Fruit fly (Drosophila melanogaster) whole organism, embryonic: ENCODE measurements around the gene CG3347.

Source experiments
- Atf6 ChIP-seq: fragments of 200-800 bp; sonication (Bioruptor generic); IDR thresholded peaks from 2 replicates; pipeline ENCODE4 v1.3.6; 2022; ENCODE audit warnings: missing biosample characterization, missing genetic modification characterization
- B-H2 ChIP-seq: fragments of 200-800 bp; sonication (Bioruptor generic); optimal IDR thresholded peaks from 2 replicates; lab custom pipeline; 2018; ENCODE audit warnings: missing biosample characterization, mild to moderate bottlenecking, missing genetic modification characterization
- CG10431 ChIP-seq: fragments of 200-800 bp; sonication (Bioruptor generic); optimal IDR thresholded peaks from 3 replicates; lab custom pipeline; 2018; ENCODE audit warnings: missing biosample characterization, mild to moderate bottlenecking, missing genetic modification characterization
- CG10565 ChIP-seq: fragments of 200-800 bp; sonication (Bioruptor generic); optimal IDR thresholded peaks from 3 replicates; lab custom pipeline; 2016; ENCODE audit warnings: missing biosample characterization, mild to moderate bottlenecking, missing genetic modification characterization
- CG11504 ChIP-seq: fragments of 200-800 bp; sonication (Bioruptor generic); optimal IDR thresholded peaks from 3 replicates; lab custom pipeline; 2019; ENCODE audit warnings: missing biosample characterization, mild to moderate bottlenecking, missing genetic modification characterization, moderate library complexity
- CG12744 ChIP-seq: fragments of 200-800 bp; sonication (Bioruptor generic); optimal IDR thresholded peaks from 2 replicates; lab custom pipeline; 2016; ENCODE audit warnings: missing biosample characterization, missing genetic modification characterization
- CG1603 ChIP-seq: fragments of 200-800 bp; sonication (Bioruptor generic); optimal IDR thresholded peaks from 2 replicates; lab custom pipeline; 2019; ENCODE audit warnings: missing biosample characterization, mild to moderate bottlenecking, missing genetic modification characterization, moderate library complexity
- CG17802 ChIP-seq: fragments of 200-800 bp; sonication (Bioruptor generic); optimal IDR thresholded peaks from 2 replicates; lab custom pipeline; 2018; ENCODE audit warnings: missing biosample characterization, mild to moderate bottlenecking, missing genetic modification characterization, moderate library complexity
- CG17912 ChIP-seq: fragments of 200-800 bp; sonication (Bioruptor generic); optimal IDR thresholded peaks from 2 replicates; lab custom pipeline; 2018; ENCODE audit warnings: missing biosample characterization, mild to moderate bottlenecking, missing genetic modification characterization
- CG18599 ChIP-seq: fragments of 200-800 bp; sonication (Bioruptor generic); optimal IDR thresholded peaks from 3 replicates; lab custom pipeline; 2017; ENCODE audit warnings: missing biosample characterization, missing genetic modification characterization, mild to moderate bottlenecking, moderate library complexity, missing genetic modification reagents
- CG5180 ChIP-seq: fragments of 200-800 bp; sonication (Bioruptor generic); optimal IDR thresholded peaks from 3 replicates; lab custom pipeline; 2017; ENCODE audit warnings: missing biosample characterization, missing genetic modification characterization, mild to moderate bottlenecking, moderate library complexity, missing genetic modification reagents
- CG7928 ChIP-seq: fragments of 200-800 bp; sonication (Bioruptor generic); optimal IDR thresholded peaks from 2 replicates; lab custom pipeline; 2017; ENCODE audit warnings: missing biosample characterization, mild to moderate bottlenecking, missing genetic modification characterization
- CG8290 ChIP-seq, 3 experiments: fragments of 200-800 bp; sonication (Bioruptor generic); optimal IDR thresholded peaks; 2 replicates each; lab custom pipeline; 2016 to 2019; ENCODE audit warnings: missing biosample characterization in 3 of 3, missing genetic modification characterization in 3 of 3, mild to moderate bottlenecking in 2 of 3, moderate library complexity in 1 of 3
- CG9876 ChIP-seq: fragments of 200-800 bp; sonication (Bioruptor generic); optimal IDR thresholded peaks from 2 replicates; lab custom pipeline; 2016; ENCODE audit warnings: missing biosample characterization, missing genetic modification characterization
- Doc2 ChIP-seq: fragments of 200-800 bp; sonication (Bioruptor generic); IDR thresholded peaks from 2 replicates; pipeline ENCODE4 v1.3.6; 2022; ENCODE audit warnings: missing biosample characterization, missing genetic modification characterization
- Doc3 ChIP-seq: fragments of 200-800 bp; sonication (Bioruptor generic); IDR thresholded peaks from 3 replicates; pipeline ENCODE4 v1.3.6; 2022; ENCODE audit warnings: missing biosample characterization, missing genetic modification characterization; ENCODE audit not compliant: partially characterized antibody
- Drgx ChIP-seq: fragments of 200-800 bp; sonication (Bioruptor generic); IDR thresholded peaks from 2 replicates; pipeline ENCODE4 v1.3.6; 2022; ENCODE audit warnings: missing biosample characterization, missing genetic modification characterization
- Eip74EF ChIP-seq, 2 experiments: fragments of 200-800 bp in 1 of 2; fragments of >200 bp in 1 of 2; sonication (Bioruptor generic) in 1 of 2; optimal IDR thresholded peaks; 2 replicates each; lab custom pipeline; 2017 to 2019; ENCODE audit warnings: missing biosample characterization in 2 of 2, missing genetic modification characterization in 2 of 2, mild to moderate bottlenecking in 1 of 2, moderate library complexity in 1 of 2
- Ets65A ChIP-seq: fragments of 200-800 bp; sonication (Bioruptor generic); peaks from one replicate; lab custom pipeline; 2016; ENCODE audit warnings: missing biosample characterization, missing genetic modification characterization
- Fer2 ChIP-seq: fragments of 200-800 bp; sonication (Bioruptor generic); optimal IDR thresholded peaks from 2 replicates; lab custom pipeline; 2018; ENCODE audit warnings: missing biosample characterization, mild to moderate bottlenecking, missing genetic modification characterization, moderate library complexity
- Hand ChIP-seq: fragments of 200-800 bp; sonication (Bioruptor generic); optimal IDR thresholded peaks from 2 replicates; lab custom pipeline; 2017; ENCODE audit warnings: mild to moderate bottlenecking, missing biosample characterization, missing genetic modification reagents, missing genetic modification characterization
- Hey ChIP-seq: fragments of 200-800 bp; sonication (Bioruptor generic); optimal IDR thresholded peaks from 3 replicates; lab custom pipeline; 2018; ENCODE audit warnings: missing biosample characterization, mild to moderate bottlenecking, missing genetic modification characterization
- HmgZ ChIP-seq: fragments of 200-800 bp; sonication (Bioruptor generic); optimal IDR thresholded peaks from 2 replicates; lab custom pipeline; 2018; ENCODE audit warnings: missing biosample characterization, mild to moderate bottlenecking, missing genetic modification characterization
- Hmx ChIP-seq: fragments of 200-800 bp; sonication (Bioruptor generic); optimal IDR thresholded peaks from 2 replicates; lab custom pipeline; 2016; ENCODE audit warnings: missing biosample characterization, missing genetic modification characterization
- Oli ChIP-seq: fragments of 200-800 bp; sonication (Bioruptor generic); optimal IDR thresholded peaks from 2 replicates; lab custom pipeline; 2018; ENCODE audit warnings: missing biosample characterization, mild to moderate bottlenecking, missing genetic modification characterization, moderate library complexity
- Poxn ChIP-seq: fragments of 200-800 bp; sonication (Bioruptor generic); IDR thresholded peaks from 2 replicates; pipeline ENCODE4 v1.3.6; 2022; ENCODE audit warnings: missing biosample characterization, missing genetic modification characterization
- Side ChIP-seq: fragments of 200-800 bp; sonication (Bioruptor generic); optimal IDR thresholded peaks from 2 replicates; lab custom pipeline; 2016; ENCODE audit warnings: missing biosample characterization, missing genetic modification characterization
- ac ChIP-seq: fragments of 200-800 bp; sonication (Bioruptor generic); optimal IDR thresholded peaks from 3 replicates; lab custom pipeline; 2017; ENCODE audit warnings: missing biosample characterization, mild to moderate bottlenecking, missing genetic modification characterization
- amos ChIP-seq: fragments of 200-800 bp; sonication (Bioruptor generic); IDR thresholded peaks from 2 replicates; pipeline ENCODE4 v1.3.6; 2022; ENCODE audit warnings: missing biosample characterization, missing genetic modification characterization; ENCODE audit not compliant: partially characterized antibody
- corto ChIP-seq: fragments of 200-800 bp; sonication (Bioruptor generic); optimal IDR thresholded peaks from 2 replicates; lab custom pipeline; 2016; ENCODE audit warnings: missing biosample characterization, mild to moderate bottlenecking, missing genetic modification characterization, moderate library complexity
- croc ChIP-seq: fragments of 200-800 bp; sonication (Bioruptor generic); conservative IDR thresholded peaks from 3 replicates; pipeline ENCODE4 v1.3.6; 2022; ENCODE audit warnings: missing biosample characterization, missing genetic modification characterization
- cwo ChIP-seq: fragments of 200-800 bp; sonication (Bioruptor generic); optimal IDR thresholded peaks from 3 replicates; lab custom pipeline; 2017; ENCODE audit warnings: missing biosample characterization, missing genetic modification characterization, mild to moderate bottlenecking, moderate library complexity, missing genetic modification reagents
- ham ChIP-seq: fragments of 200-800 bp; sonication (Bioruptor generic); IDR thresholded peaks from 2 replicates; pipeline ENCODE4 v1.3.6; 2022; ENCODE audit warnings: missing biosample characterization, missing genetic modification characterization
- lab ChIP-seq: fragments of 200-800 bp; sonication (Bioruptor generic); optimal IDR thresholded peaks from 3 replicates; lab custom pipeline; 2017; ENCODE audit warnings: missing biosample characterization, missing genetic modification characterization, mild to moderate bottlenecking, moderate library complexity, missing genetic modification reagents
- nerfin-1 ChIP-seq: fragments of 200-800 bp; sonication (Bioruptor generic); optimal IDR thresholded peaks from 3 replicates; lab custom pipeline; 2019; ENCODE audit warnings: missing biosample characterization, mild to moderate bottlenecking, missing genetic modification characterization, moderate library complexity
- nerfin-2 ChIP-seq: fragments of 200-800 bp; sonication (Bioruptor generic); IDR thresholded peaks from 2 replicates; pipeline ENCODE4 v1.3.6; 2022; ENCODE audit warnings: missing biosample characterization, missing genetic modification characterization; ENCODE audit not compliant: partially characterized antibody
- pfk ChIP-seq: fragments of 200-800 bp; sonication (Bioruptor generic); optimal IDR thresholded peaks from 2 replicates; lab custom pipeline; 2018; ENCODE audit warnings: missing biosample characterization, mild to moderate bottlenecking, missing genetic modification characterization, moderate library complexity
- prd ChIP-seq, 3 experiments: fragments of >200 bp in 2 of 3; fragments of 200-800 bp in 1 of 3; sonication (Bioruptor generic) in 1 of 3; optimal IDR thresholded peaks in 2 of 3; IDR thresholded peaks in 1 of 3; 2 replicates in 2 of 3; 3 replicates in 1 of 3; pipeline versions ENCODE4 v1.3.6 to Lab custom; 2017 to 2022; ENCODE audit warnings: missing biosample characterization in 1 of 3, missing genetic modification characterization in 1 of 3
- scrt ChIP-seq: fragments of 200-800 bp; sonication (Bioruptor generic); optimal IDR thresholded peaks from 2 replicates; lab custom pipeline; 2018; ENCODE audit warnings: missing biosample characterization, mild to moderate bottlenecking, missing genetic modification characterization, moderate library complexity
- seq ChIP-seq: fragments of 200-800 bp; sonication (Bioruptor generic); IDR thresholded peaks from 2 replicates; pipeline ENCODE4 v1.3.6; 2022; ENCODE audit warnings: missing biosample characterization, missing genetic modification characterization
- sim ChIP-seq: fragments of 200-800 bp; sonication (Bioruptor generic); IDR thresholded peaks from 2 replicates; pipeline ENCODE4 v1.3.6; 2022; ENCODE audit warnings: missing biosample characterization, missing genetic modification characterization
- sisA ChIP-seq: fragments of 200-800 bp; sonication (Bioruptor generic); IDR thresholded peaks from 2 replicates; pipeline ENCODE4 v1.3.6; 2022; ENCODE audit warnings: missing biosample characterization, missing genetic modification characterization
- sug ChIP-seq: fragments of 200-800 bp; optimal IDR thresholded peaks from 2 replicates; lab custom pipeline; 2019; ENCODE audit warnings: missing biosample characterization, mild to moderate bottlenecking, missing genetic modification characterization, moderate library complexity
- ttk ChIP-seq: fragments of 200-800 bp; sonication (Bioruptor generic); IDR thresholded peaks from 2 replicates; pipeline ENCODE4 v2.1.2; 2022; ENCODE audit warnings: missing biosample characterization, missing genetic modification characterization

The CG3347 gene

DNA sequence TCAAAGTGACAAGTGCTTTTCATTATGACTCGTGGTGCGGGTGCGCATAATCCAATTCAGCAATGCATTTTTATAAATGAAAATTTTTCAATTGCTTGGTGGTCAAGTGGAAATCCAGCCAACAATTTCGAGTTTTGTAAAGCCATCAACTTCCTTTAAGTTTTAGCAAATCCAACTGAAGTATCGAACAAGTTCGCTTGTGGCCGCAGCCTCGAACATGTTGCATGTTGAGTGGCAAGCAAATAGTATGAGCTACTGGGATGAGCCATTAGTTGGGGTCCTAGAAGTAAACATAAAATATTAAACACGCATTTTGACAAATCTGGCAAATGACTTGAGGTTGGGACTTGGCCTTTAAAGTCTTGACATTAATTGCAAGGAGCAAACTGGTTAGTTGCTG, 38.0 kb upstream of the CG3347 start:
- TF ChIP-seq CG1603 (tag; lab: Kevin White, UChicago) (no peak), pfk (GFP tag; lab: Kevin White, UChicago) (no peak), CG5180 (GFP tag; lab: Kevin White, UChicago) (peak; percentile 90), lab (no peak)

DNA sequence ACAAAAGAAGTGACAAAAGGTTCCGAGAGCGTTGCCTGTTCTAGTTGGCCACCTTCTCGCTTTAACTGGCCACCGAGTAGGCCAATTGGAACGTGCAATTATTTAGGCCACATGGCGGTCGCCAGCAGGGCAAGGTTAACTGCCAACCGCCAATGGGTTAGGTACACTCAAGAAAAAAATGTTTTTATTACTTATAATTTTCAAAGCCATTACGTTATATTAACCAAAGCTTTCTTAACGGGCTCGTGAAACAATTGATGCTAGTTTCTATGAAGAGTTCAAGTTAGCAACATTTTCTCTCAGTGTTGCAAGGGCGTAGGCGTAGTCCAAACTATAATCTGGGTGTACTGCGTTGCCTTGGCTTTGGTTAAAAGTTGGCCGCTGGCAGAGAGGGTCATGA, 23.2 kb upstream of the CG3347 start:
- TF ChIP-seq croc (GFP tag; lab: Robert Waterston, UW) (no peak), CG18599 (GFP tag; lab: Kevin White, UChicago) (peak; percentile 6), CG17912 (GFP tag; lab: Kevin White, UChicago) (no peak), ac (GFP tag; lab: Kevin White, UChicago) (no peak), sisA (GFP tag; lab: Robert Waterston, UW) (0 out of 2 replicates have a peak, but pooled peaks have one; percentile 21), Ets65A (GFP tag; lab: Kevin White, UChicago) (peak; percentile 35), sug (tag; lab: Kevin White, UChicago) (no peak), Fer2 (tag; lab: Kevin White, UChicago) (no peak), CG9876 (GFP tag; lab: Kevin White, UChicago) (no peak), Hmx (GFP tag; lab: Kevin White, UChicago) (no peak), Atf6 (GFP tag; lab: Robert Waterston, UW) (no peak), corto (GFP tag; lab: Kevin White, UChicago) (no peak), prd (optimal IDR thresholded peaks at IDR 0.05; lab: Kevin White, UChicago) (no peak), prd (GFP tag; IDR thresholded peaks at IDR 0.05; lab: Robert Waterston, UW) (0 out of 3 replicates have a peak, but pooled peaks have one; percentile 8), amos (GFP tag; lab: Robert Waterston, UW) (no peak)

DNA sequence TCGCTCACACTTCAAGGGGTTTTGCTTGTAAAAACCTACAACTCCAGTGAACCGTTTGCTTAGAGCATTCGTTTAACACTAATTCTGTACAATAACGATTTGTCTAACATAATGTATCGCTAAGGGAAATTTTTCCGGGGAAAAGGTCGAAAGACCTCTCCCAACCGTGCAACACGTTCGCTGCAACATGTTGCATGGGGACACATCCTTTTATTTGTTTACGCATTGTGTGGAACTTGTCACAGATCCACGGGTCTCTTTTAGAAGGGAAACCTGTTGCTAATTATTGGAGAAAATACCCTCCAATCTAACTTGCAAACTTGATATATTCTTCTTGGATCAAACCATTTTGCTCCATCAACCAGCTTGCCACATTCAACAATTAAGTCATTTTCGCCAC, 3.6 kb upstream of the CG3347 start:
- TF ChIP-seq ham (GFP tag; lab: Robert Waterston, UW) = no peak
- no peak for TF ChIP-seq Doc2 (GFP tag; lab: Robert Waterston, UW)
- no peak for TF ChIP-seq Hand (GFP tag; lab: Kevin White, UChicago)
- TF ChIP-seq HmgZ = no peak
- TF ChIP-seq CG10565 = no peak
- no peak for TF ChIP-seq CG17912 (GFP tag; lab: Kevin White, UChicago)
- TF ChIP-seq sim (GFP tag; lab: Robert Waterston, UW) = no peak
- no peak for TF ChIP-seq CG10431 (GFP tag; lab: Kevin White, UChicago)
- no peak for TF ChIP-seq CG8290 (GFP tag; optimal IDR thresholded peaks at IDR 0.05; lab: Kevin White, UChicago)
- TF ChIP-seq CG8290 (tag; optimal IDR thresholded peaks at IDR 0.05; lab: Kevin White, UChicago) = no peak
- TF ChIP-seq nerfin-1 (tag; lab: Kevin White, UChicago) = no peak
- peak; percentile 38 for TF ChIP-seq scrt (GFP tag; lab: Kevin White, UChicago)
- peak; percentile 94 for TF ChIP-seq CG5180 (GFP tag; lab: Kevin White, UChicago)
- no peak for TF ChIP-seq ttk (GFP tag; lab: Robert Waterston, UW)

DNA sequence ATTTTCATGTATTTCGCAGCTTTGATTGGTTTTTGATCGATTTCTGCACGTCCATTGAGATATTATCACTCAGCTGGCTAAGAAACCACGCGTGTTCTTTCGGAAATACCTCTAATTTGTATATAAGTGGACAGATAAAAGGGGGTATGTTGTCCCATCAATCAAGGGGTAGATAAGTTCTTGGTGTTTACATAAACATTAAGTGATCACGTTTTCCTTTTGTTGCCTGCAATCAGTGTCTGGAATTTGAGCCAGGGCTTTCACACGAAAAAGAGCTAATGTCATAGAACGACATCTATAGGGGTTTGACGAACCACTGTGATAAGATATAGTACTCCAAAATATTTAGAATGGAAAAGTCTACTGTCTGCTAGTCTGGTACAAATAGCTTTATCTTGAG, 9.5 kb downstream of the CG3347 start:
- TF ChIP-seq CG17802 (tag; lab: Kevin White, UChicago) (no peak), CG17912 (GFP tag; lab: Kevin White, UChicago) (no peak), CG7928 (GFP tag; lab: Kevin White, UChicago) (no peak), CG11504 (no peak), B-H2 (no peak), sug (tag; lab: Kevin White, UChicago) (no peak), Drgx (GFP tag; lab: Robert Waterston, UW) (no peak), nerfin-2 (GFP tag; lab: Robert Waterston, UW) (no peak), Hey (tag; lab: Kevin White, UChicago) (peak; percentile 71), Eip74EF (GFP tag; optimal IDR thresholded peaks at IDR 0.05; lab: Kevin White, UChicago) (no peak), Poxn (no peak), cwo (GFP tag; lab: Kevin White, UChicago) (peak; percentile 35), Doc3 (no peak), seq (GFP tag; lab: Robert Waterston, UW) (no peak), lab (peak; percentile 77), CG12744 (GFP tag; lab: Kevin White, UChicago) (no peak), Side (GFP tag; lab: Kevin White, UChicago) (no peak), scrt (GFP tag; lab: Kevin White, UChicago) (no peak), Oli (tag; lab: Kevin White, UChicago) (no peak)
